Worm (Caenorhabditis elegans) whole organism, early embryonic: ENCODE measurements around the gene clec-117.
A peak's percentile ranks its signal among the peaks of the same experiment; 100 is the strongest.

ENCODE experiments used
- B0310.2 ChIP-seq: sonication (generic microtip); optimal IDR thresholded peaks from 2 replicates; lab custom pipeline; 2016; ENCODE audit warnings: mild to moderate bottlenecking, missing genetic modification characterization, missing compliant biosample characterization
- F13C5.2 ChIP-seq: sonication (generic microtip); optimal IDR thresholded peaks from 2 replicates; lab custom pipeline; 2017; ENCODE audit warnings: mild to moderate bottlenecking, missing genetic modification characterization, inconsistent platforms, missing compliant biosample characterization
- aly-1 ChIP-seq: sonication (generic microtip); optimal IDR thresholded peaks from 2 replicates; lab custom pipeline; 2016; ENCODE audit warnings: missing genetic modification characterization, missing compliant biosample characterization
- ama-1 ChIP-seq: fragments of 150-350 bp; optimal IDR thresholded peaks from 2 replicates; lab custom pipeline; 2014
- ceh-13 ChIP-seq: fragments of 200-800 bp; sonication (Bioruptor generic); optimal IDR thresholded peaks from 2 replicates; lab custom pipeline; 2018; ENCODE audit warnings: mild to moderate bottlenecking, missing genetic modification characterization, missing compliant biosample characterization
- ceh-36 ChIP-seq: sonication (generic microtip); optimal IDR thresholded peaks from 2 replicates; lab custom pipeline; 2016; ENCODE audit warnings: missing genetic modification characterization, inconsistent platforms, missing compliant biosample characterization
- ets-7 ChIP-seq: sonication (generic microtip); optimal IDR thresholded peaks from 2 replicates; lab custom pipeline; 2016; ENCODE audit warnings: missing genotype, missing genetic modification characterization, missing compliant biosample characterization
- flt-1 ChIP-seq: fragments of 200-800 bp; sonication (Bioruptor generic); IDR thresholded peaks from 2 replicates; pipeline ENCODE4 v1.3.6; 2022; ENCODE audit warnings: missing genetic modification characterization, missing compliant biosample characterization
- hmbx-1 ChIP-seq: sonication (generic microtip); optimal IDR thresholded peaks from 2 replicates; lab custom pipeline; 2016; ENCODE audit warnings: mild to moderate bottlenecking, missing genetic modification characterization, missing compliant biosample characterization
- hmg-4 ChIP-seq: fragments of 200-800 bp; sonication (Bioruptor generic); optimal IDR thresholded peaks from 2 replicates; lab custom pipeline; 2018; ENCODE audit warnings: mild to moderate bottlenecking, missing genetic modification characterization, missing compliant biosample characterization
- hnd-1 ChIP-seq: sonication (generic microtip); optimal IDR thresholded peaks from 2 replicates; lab custom pipeline; 2016; ENCODE audit warnings: missing genetic modification characterization, missing compliant biosample characterization
- pes-1 ChIP-seq: fragments of 200-800 bp; sonication (Bioruptor generic); IDR thresholded peaks from 2 replicates; pipeline ENCODE4 v1.3.6; 2022; ENCODE audit warnings: missing genetic modification reagents, missing genetic modification characterization, missing compliant biosample characterization
- scrt-1 ChIP-seq: fragments of 200-800 bp; sonication (Bioruptor generic); IDR thresholded peaks from 2 replicates; pipeline ENCODE4 v1.3.6; 2022; ENCODE audit warnings: missing genetic modification characterization, missing compliant biosample characterization
- sea-1 ChIP-seq: fragments of 200-800 bp; sonication (Bioruptor generic); conservative IDR thresholded peaks from 2 replicates; pipeline ENCODE4 v1.3.6; 2022; ENCODE audit warnings: missing genetic modification characterization, missing compliant biosample characterization
- tbx-11 ChIP-seq: fragments of 200-800 bp; sonication (Bioruptor generic); IDR thresholded peaks from 2 replicates; pipeline ENCODE4 v1.3.6; 2022; ENCODE audit warnings: missing genetic modification characterization, missing compliant biosample characterization
- tbx-37 ChIP-seq: fragments of 200-800 bp; sonication (Bioruptor generic); conservative IDR thresholded peaks from 2 replicates; pipeline ENCODE4 v1.3.6; 2022; ENCODE audit warnings: missing genetic modification reagents, missing genetic modification characterization, missing compliant biosample characterization
- tra-4 ChIP-seq: sonication (generic microtip); optimal IDR thresholded peaks from 2 replicates; lab custom pipeline; 2017; ENCODE audit warnings: missing genetic modification characterization, missing compliant biosample characterization

Gene clec-117

DNA sequence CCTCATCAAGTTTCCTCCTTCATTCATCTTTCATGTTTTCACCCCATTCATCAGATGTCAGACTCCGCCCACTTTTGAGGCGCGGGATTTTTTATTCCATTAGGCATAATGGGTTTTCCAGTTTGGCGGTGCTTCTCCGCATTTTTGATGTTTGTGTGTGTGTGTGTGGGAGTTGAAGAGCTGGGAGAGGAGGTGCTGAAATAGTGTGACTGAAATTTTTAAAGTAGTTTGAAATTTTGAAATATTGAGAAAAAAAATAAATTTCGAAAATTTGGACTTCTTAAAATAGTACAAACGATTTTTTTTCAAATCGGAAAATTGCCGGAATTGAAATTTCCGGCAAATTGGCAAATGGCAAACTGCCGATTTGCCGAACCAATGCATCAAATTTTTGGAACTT is 33.2 kb downstream of the clec-117 start, which contains the start of gene scc-2:
TSS of gene scc-2 (minus strand) at position 101 of the 400 bp plus-strand sequence.
- no peak for TF ChIP-seq tbx-11
- TF ChIP-seq hmg-4, result no peak
- TF ChIP-seq sea-1 (GFP tag; lab: Robert Waterston, UW), result no peak
- no peak for TF ChIP-seq ama-1
- TF ChIP-seq scrt-1 (GFP tag; lab: Robert Waterston, UW), result no peak
- no peak for TF ChIP-seq aly-1
- TF ChIP-seq tra-4 (tag; lab: Kevin White, UChicago), result no peak
- TF ChIP-seq hmbx-1 (tag; lab: Kevin White, UChicago), result no peak
- TF ChIP-seq ets-7 (tag; lab: Kevin White, UChicago), result no peak
- TF ChIP-seq B0310.2, result no peak
- TF ChIP-seq flt-1 (GFP tag; lab: Robert Waterston, UW), result no peak
- no peak for TF ChIP-seq hnd-1

ce11 chrII:257519-257918 is 39.3 kb downstream of the clec-117 start, which contains the start of gene cat-2:
cat-2 (plus strand) TSS chrII:257819.
- TF ChIP-seq hnd-1 (no peak), F13C5.2 (tag; lab: Kevin White, UChicago) (no peak)

ce11 chrII:255124-255523 is 41.7 kb downstream of the clec-117 start:
- TF ChIP-seq ets-7 (tag; lab: Kevin White, UChicago) (peak; percentile 52), aly-1 (peak; percentile 73), F13C5.2 (tag; lab: Kevin White, UChicago) (peak; percentile 96), tbx-37 (peak; percentile 65; the same call in 1 of the 2 replicates), pes-1 (GFP tag; lab: Robert Waterston, UW) (peak; percentile 80), hmbx-1 (tag; lab: Kevin White, UChicago) (peak; percentile 77), B0310.2 (peak; percentile 39), hmg-4 (peak; percentile 84), ceh-36 (tag; lab: Kevin White, UChicago) (peak; percentile 78), hnd-1 (peak; percentile 40), sea-1 (GFP tag; lab: Robert Waterston, UW) (peak; percentile 61; the same call in 1 of the 2 replicates), ceh-13 (GFP tag; lab: Kevin White, UChicago) (peak; percentile 33), ama-1 (no peak), tbx-11 (peak; percentile 79), flt-1 (GFP tag; lab: Robert Waterston, UW) (peak; percentile 77), scrt-1 (GFP tag; lab: Robert Waterston, UW) (peak; percentile 81), tra-4 (tag; lab: Kevin White, UChicago) (no peak)

DNA sequence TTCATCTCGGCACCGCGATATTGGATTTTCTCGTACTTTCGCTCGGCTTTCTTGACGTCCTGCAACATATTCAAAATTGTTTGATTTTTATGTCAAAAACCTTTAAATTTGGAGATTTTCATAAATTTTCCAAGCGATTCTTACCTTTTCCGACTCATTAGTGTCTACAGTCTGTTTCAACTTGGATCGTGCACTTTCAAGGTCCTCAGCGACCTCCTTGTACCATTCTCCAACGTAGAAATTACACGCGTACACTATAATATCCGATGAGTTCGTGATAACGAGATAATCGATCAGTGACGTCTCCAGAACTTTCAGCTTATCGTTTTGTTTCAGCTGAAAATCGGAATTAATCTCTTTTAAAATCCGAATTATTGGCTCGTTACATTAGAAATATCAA is 49.1 kb downstream of the clec-117 start:
- TF ChIP-seq scrt-1 (GFP tag; lab: Robert Waterston, UW) (no peak), tra-4 (tag; lab: Kevin White, UChicago) (no peak), hmg-4 (no peak), hnd-1 (no peak), ceh-36 (tag; lab: Kevin White, UChicago) (no peak)
